Worm (Caenorhabditis elegans) whole organism, midembryonic: ENCODE results near the gene idpb-3.

ENCODE experiments used
- T22C8.4 ChIP-seq: fragments of 200-800 bp; sonication (Bioruptor generic); IDR thresholded peaks from 2 replicates; pipeline ENCODE4 v1.3.6; 2022; ENCODE audit warnings: missing genetic modification characterization, missing compliant biosample characterization
- flt-1 ChIP-seq: fragments of 200-800 bp; sonication (Bioruptor generic); IDR thresholded peaks from 2 replicates; pipeline ENCODE4 v1.3.6; 2022; ENCODE audit warnings: missing genetic modification characterization, missing compliant biosample characterization
- med-1 ChIP-seq: sonication (generic microtip); optimal IDR thresholded peaks from 2 replicates; lab custom pipeline; 2017; ENCODE audit warnings: missing genetic modification characterization, mild to moderate bottlenecking, missing compliant biosample characterization, antibody characterized with exemption, missing genetic modification reagents; ENCODE audit not compliant: insufficient read depth
- ref-1 ChIP-seq: fragments of 200-800 bp; sonication (Bioruptor generic); conservative IDR thresholded peaks from 2 replicates; pipeline ENCODE4 v1.3.6; 2022; ENCODE audit warnings: missing genetic modification reagents, missing genetic modification characterization, missing compliant biosample characterization
- ztf-23 ChIP-seq: fragments of 200-800 bp; sonication (Bioruptor generic); IDR thresholded peaks from 2 replicates; pipeline ENCODE4 v1.3.6; 2022; ENCODE audit warnings: missing genetic modification reagents, missing genetic modification characterization, missing compliant biosample characterization

- TF ChIP-seq flt-1 (GFP tag; lab: Robert Waterston, UW) (no peak), ref-1 (GFP tag; lab: Robert Waterston, UW) (no peak), T22C8.4 (GFP tag; lab: Robert Waterston, UW) (no peak), med-1 (GFP tag; lab: Kevin White, UChicago) (no peak), ztf-23 (GFP tag; lab: Robert Waterston, UW) (no peak)
Observed at ce11 chrII:5091640-5092243, 9.9 kb downstream of the idpb-3 start, which contains the start of gene pld-1.
